Worm (Caenorhabditis elegans): ENCODE results near the gene cnt-1.
A peak's percentile ranks its signal among the peaks of the same experiment; 100 is the strongest.

- TF ChIP-seq pha-4 (tag; optimal IDR thresholded peaks at IDR 0.05) (no peak), elt-2 (tag; optimal IDR thresholded peaks at IDR 0.05) (peak; percentile 71), ztf-11 (tag; optimal IDR thresholded peaks at IDR 0.05) (no peak), ztf-4 (tag; optimal IDR thresholded peaks at IDR 0.05) (no peak), unc-39 (tag; optimal IDR thresholded peaks at IDR 0.05) (no peak), nhr-76 (tag; optimal IDR thresholded peaks at IDR 0.05) (no peak), unc-62 (GFP tag; optimal IDR thresholded peaks at IDR 0.05) (no peak), ceh-82 (tag; optimal IDR thresholded peaks at IDR 0.05) (no peak), nhr-28 (tag; optimal IDR thresholded peaks at IDR 0.05) (no peak), ceh-9 (tag; optimal IDR thresholded peaks at IDR 0.05) (no peak)
Measured at ce11 chrII:12080015-12080414, 8.7 kb downstream of the cnt-1 start.

Measured in whole organism, L3 larva.